Worm (Caenorhabditis elegans): ENCODE measurements around the gene utp-20.

Gene utp-20

ce11 chrII:6573677-6574076 is 37.5 kb downstream of the utp-20 start, which contains the start of gene sra-28:
Gene sra-28 (minus strand): TSS chrII:6573777.
- TF ChIP-seq spr-1 (tag; optimal IDR thresholded peaks at IDR 0.05) = no peak
- no peak for TF ChIP-seq nhr-77 (tag; optimal IDR thresholded peaks at IDR 0.05)

ce11 chrII:6575647-6576046 is 39.5 kb downstream of the utp-20 start, which contains the start of gene sra-29:
Gene sra-29 (minus strand): TSS chrII:6575747.
- no peak for TF ChIP-seq saeg-2 (GFP tag; IDR thresholded peaks at IDR 0.05)
- TF ChIP-seq T26A8.4 (GFP tag; IDR thresholded peaks at IDR 0.05) = no peak
- no peak for TF ChIP-seq hlh-11 (tag; optimal IDR thresholded peaks at IDR 0.05)
- no peak for TF ChIP-seq lin-29 (GFP tag; IDR thresholded peaks at IDR 0.05)

- no peak for TF ChIP-seq snpc-1.2 (GFP tag; IDR thresholded peaks at IDR 0.05)
- TF ChIP-seq attf-4 (tag; optimal IDR thresholded peaks at IDR 0.05) = no peak
- no peak for TF ChIP-seq Y75B8A.6 (GFP tag; IDR thresholded peaks at IDR 0.05)
- no peak for TF ChIP-seq fkh-10 (GFP tag; optimal IDR thresholded peaks at IDR 0.05)
- TF ChIP-seq skn-1 (tag; optimal IDR thresholded peaks at IDR 0.05) = no peak
- no peak for TF ChIP-seq hlh-11 (tag; optimal IDR thresholded peaks at IDR 0.05)
- no peak for TF ChIP-seq fos-1 (tag; optimal IDR thresholded peaks at IDR 0.05)
- TF ChIP-seq lin-38 (GFP tag; IDR thresholded peaks at IDR 0.05) = no peak
- TF ChIP-seq daf-16 (GFP tag; optimal IDR thresholded peaks at IDR 0.05) = no peak
- no peak for TF ChIP-seq daf-16 (tag; optimal IDR thresholded peaks at IDR 0.05)
- no peak for TF ChIP-seq zag-1 (tag; optimal IDR thresholded peaks at IDR 0.05)
- no peak for TF ChIP-seq egl-27 (tag; optimal IDR thresholded peaks at IDR 0.05)
Observed at ce11 chrII:6578378-6578777, 42.2 kb downstream of the utp-20 start, which contains the start of gene sra-31. Gene sra-31 (minus strand): TSS chrII:6578478.

- TF ChIP-seq ceh-20 (GFP tag; IDR thresholded peaks at IDR 0.05) (no peak), skn-1 (tag; optimal IDR thresholded peaks at IDR 0.05) (no peak), daf-19 (GFP tag; conservative IDR thresholded peaks at IDR 0.05) (no peak), ceh-32 (tag; optimal IDR thresholded peaks at IDR 0.05; ENCODE audit: poor library complexity) (no peak), R02D3.7 (tag; optimal IDR thresholded peaks at IDR 0.05) (no peak), nhr-10 (tag; optimal IDR thresholded peaks at IDR 0.05) (no peak), ces-1 (GFP tag; optimal IDR thresholded peaks at IDR 0.05) (no peak), ceh-28 (tag; optimal IDR thresholded peaks at IDR 0.05) (no peak), pha-4 (GFP tag; IDR thresholded peaks at IDR 0.05) (no peak), pha-4 (tag; optimal IDR thresholded peaks at IDR 0.05) (no peak), nhr-111 (GFP tag; optimal IDR thresholded peaks at IDR 0.05) (no peak), arid-1 (GFP tag; conservative IDR thresholded peaks at IDR 0.05) (no peak), snpc-4 (tag; optimal IDR thresholded peaks at IDR 0.05) (no peak), nhr-11 (tag; optimal IDR thresholded peaks at IDR 0.05) (no peak), tra-1 (GFP tag; IDR thresholded peaks at IDR 0.05) (no peak), spr-1 (tag; optimal IDR thresholded peaks at IDR 0.05) (no peak), hmg-1.1 (GFP tag; IDR thresholded peaks at IDR 0.05) (no peak), egl-43 (GFP tag; IDR thresholded peaks at IDR 0.05) (no peak), unc-62 (GFP tag; optimal IDR thresholded peaks at IDR 0.05 in 1 of 2) (no peak), unc-62 (tag; optimal IDR thresholded peaks at IDR 0.05) (no peak)
Observed at ce11 chrII:6581236-6581635, 45.1 kb downstream of the utp-20 start, which contains the start of gene C56C10.6. Gene C56C10.6 (minus strand): TSS chrII:6581336.

- TF ChIP-seq snpc-1.2 (GFP tag; IDR thresholded peaks at IDR 0.05) (no peak), daf-8 (GFP tag; IDR thresholded peaks at IDR 0.05) (no peak), zip-2 (tag; optimal IDR thresholded peaks at IDR 0.05) (no peak), lin-15B (tag; optimal IDR thresholded peaks at IDR 0.05) (no peak), pqm-1 (tag; optimal IDR thresholded peaks at IDR 0.05) (no peak), D1046.2 (GFP tag; IDR thresholded peaks at IDR 0.05) (no peak), F26F4.8 (GFP tag; conservative IDR thresholded peaks at IDR 0.05) (no peak), Y48G9A.11 (GFP tag; IDR thresholded peaks at IDR 0.05) (no peak), zfp-2 (tag; optimal IDR thresholded peaks at IDR 0.05) (no peak), daf-16 (GFP tag; optimal IDR thresholded peaks at IDR 0.05) (no peak), daf-16 (tag; optimal IDR thresholded peaks at IDR 0.05) (no peak), T20F7.1 (GFP tag; optimal IDR thresholded peaks at IDR 0.05) (no peak), unc-39 (tag; optimal IDR thresholded peaks at IDR 0.05) (no peak), R02D3.7 (tag; optimal IDR thresholded peaks at IDR 0.05) (no peak)
Observed at ce11 chrII:6582758-6583157, 46.6 kb downstream of the utp-20 start, which contains the start of gene C56C10.4. Gene C56C10.4 (plus strand): TSS chrII:6583058.
